Worm (Caenorhabditis elegans): ENCODE data around the gene C23F12.4.

ce11 chrX:9372221-9372620, 14.9 kb upstream of the C23F12.4 start:
- TF ChIP-seq mdl-1 (tag; optimal IDR thresholded peaks at IDR 0.05): no peak
- no peak for TF ChIP-seq aly-2 (tag; optimal IDR thresholded peaks at IDR 0.05)
- no peak for TF ChIP-seq lsy-2 (tag; optimal IDR thresholded peaks at IDR 0.05)

All from whole organism, L1 larva.